Worm (Caenorhabditis elegans) whole organism, midembryonic: ENCODE measurements around the gene srx-130.

Experiments used
- T22C8.4 ChIP-seq: fragments of 200-800 bp; sonication (Bioruptor generic); IDR thresholded peaks from 2 replicates; pipeline ENCODE4 v1.3.6; 2022; ENCODE audit warnings: missing genetic modification characterization, missing compliant biosample characterization
- cog-1 ChIP-seq: sonication (generic microtip); optimal IDR thresholded peaks from 2 replicates; lab custom pipeline; 2016; ENCODE audit warnings: missing genetic modification characterization, missing compliant biosample characterization
- flt-1 ChIP-seq: fragments of 200-800 bp; sonication (Bioruptor generic); IDR thresholded peaks from 2 replicates; pipeline ENCODE4 v1.3.6; 2022; ENCODE audit warnings: missing genetic modification characterization, missing compliant biosample characterization
- klf-2 ChIP-seq: fragments of 200-800 bp; sonication (Bioruptor generic); conservative IDR thresholded peaks from 2 replicates; pipeline ENCODE4 v1.3.6; 2022; ENCODE audit warnings: missing genetic modification reagents, missing genetic modification characterization, missing compliant biosample characterization
- med-1 ChIP-seq: sonication (generic microtip); optimal IDR thresholded peaks from 2 replicates; lab custom pipeline; 2017; ENCODE audit warnings: missing genetic modification characterization, mild to moderate bottlenecking, missing compliant biosample characterization, antibody characterized with exemption, missing genetic modification reagents; ENCODE audit not compliant: insufficient read depth
- ref-1 ChIP-seq: fragments of 200-800 bp; sonication (Bioruptor generic); conservative IDR thresholded peaks from 2 replicates; pipeline ENCODE4 v1.3.6; 2022; ENCODE audit warnings: missing genetic modification reagents, missing genetic modification characterization, missing compliant biosample characterization
- tab-1 ChIP-seq: fragments of 200-800 bp; sonication (Bioruptor generic); IDR thresholded peaks from 2 replicates; pipeline ENCODE4 v1.3.6; 2022; ENCODE audit warnings: missing genetic modification characterization, missing compliant biosample characterization
- ztf-23 ChIP-seq: fragments of 200-800 bp; sonication (Bioruptor generic); IDR thresholded peaks from 2 replicates; pipeline ENCODE4 v1.3.6; 2022; ENCODE audit warnings: missing genetic modification reagents, missing genetic modification characterization, missing compliant biosample characterization
- ztf-29 ChIP-seq: fragments of 200-800 bp; sonication (Bioruptor generic); IDR thresholded peaks from 2 replicates; pipeline ENCODE4 v1.3.6; 2022; ENCODE audit warnings: missing genetic modification reagents, missing genetic modification characterization, missing compliant biosample characterization

Gene srx-130

DNA sequence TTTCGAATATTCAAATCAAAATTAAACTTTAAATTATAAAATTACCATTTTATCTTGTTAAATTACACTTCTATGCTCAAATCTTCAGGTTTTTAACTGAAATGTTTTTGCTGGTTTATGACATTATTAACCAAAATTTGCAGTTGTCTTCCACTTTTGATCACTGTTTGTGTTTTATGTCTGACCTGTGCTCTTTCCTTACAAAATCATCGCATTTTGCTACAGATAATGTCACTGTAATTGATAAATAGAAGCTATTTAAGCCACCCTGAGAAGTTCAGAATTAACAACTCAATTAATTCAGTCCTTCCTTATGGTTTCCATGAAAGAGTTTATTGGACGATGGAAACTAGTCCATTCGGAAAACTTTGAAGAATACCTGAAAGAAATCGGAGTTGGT lies 47.2 kb downstream of the srx-130 start, which contains the start of gene lbp-8:
TSS of gene lbp-8 (plus strand) at position 301 of the 400 bp plus-strand sequence.
- TF ChIP-seq klf-2 (GFP tag; lab: Robert Waterston, UW): no peak
- no peak for TF ChIP-seq tab-1 (GFP tag; lab: Robert Waterston, UW)
- TF ChIP-seq T22C8.4 (GFP tag; lab: Robert Waterston, UW): no peak

DNA sequence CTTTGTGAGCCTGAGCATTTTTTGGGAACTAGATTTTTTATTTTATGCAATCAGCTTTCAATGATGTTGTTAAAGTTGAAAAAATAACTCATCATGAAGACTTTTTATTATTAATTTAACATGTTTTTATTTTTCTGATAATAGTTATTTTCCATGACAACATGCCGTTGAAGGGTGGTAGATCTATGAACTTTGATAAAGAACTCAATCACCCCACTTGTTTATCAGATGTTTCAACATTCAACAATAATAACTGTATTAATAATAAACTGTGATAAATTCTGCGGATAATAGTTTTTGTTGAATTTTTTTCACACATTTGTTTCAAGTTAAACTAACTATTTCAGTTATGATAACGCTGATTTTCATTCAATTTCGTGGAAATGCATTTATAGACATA lies 48.2 kb downstream of the srx-130 start:
- no peak for TF ChIP-seq klf-2 (GFP tag; lab: Robert Waterston, UW)

DNA sequence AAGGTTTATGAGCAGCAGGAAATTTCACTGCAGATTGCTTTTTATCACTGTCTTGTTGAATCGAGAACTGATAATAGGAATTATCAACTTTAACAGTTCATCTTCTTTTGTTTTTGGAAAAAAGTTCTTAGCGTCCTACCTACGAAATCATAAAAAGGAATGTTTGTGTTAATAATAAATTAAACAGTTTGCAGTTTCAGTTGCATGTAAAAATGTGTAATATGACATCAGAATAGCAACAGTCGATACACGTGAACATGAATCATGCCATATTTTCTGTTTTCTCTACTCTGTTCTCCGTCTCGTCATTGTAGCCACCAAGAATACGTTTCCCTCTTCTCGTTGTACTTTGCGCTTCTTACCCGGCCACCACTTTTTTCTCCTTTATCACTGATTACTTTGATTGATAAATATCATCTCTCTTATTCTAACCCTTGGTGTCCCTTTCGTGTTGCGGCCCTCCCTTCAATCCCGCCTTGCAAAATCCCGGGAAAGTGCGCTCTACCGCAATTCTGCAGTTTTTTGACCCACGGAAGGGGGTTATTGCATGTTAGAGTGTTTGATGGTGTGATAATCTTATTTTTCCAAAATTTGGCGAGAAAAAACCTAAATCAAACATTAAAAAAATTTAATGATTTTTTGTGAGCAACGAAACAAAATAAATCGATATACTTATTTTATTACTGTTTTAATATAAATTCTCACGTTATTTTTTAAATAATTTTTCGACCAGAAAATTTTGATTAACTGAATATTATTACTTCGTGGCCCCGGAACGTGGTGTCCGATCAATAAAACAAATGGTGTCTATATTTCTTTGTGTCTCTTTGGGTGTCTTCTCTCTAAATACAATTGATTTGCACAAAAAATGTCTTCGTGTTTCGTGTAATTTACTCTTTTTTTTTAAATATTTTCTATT lies 49.5 kb downstream of the srx-130 start, which contains the start of gene sptl-3:
TSS of gene sptl-3 (plus strand) at position 869 of the 919 bp plus-strand sequence.
- no peak for TF ChIP-seq med-1 (GFP tag; lab: Kevin White, UChicago)
- TF ChIP-seq cog-1 (tag; lab: Kevin White, UChicago): no peak
- no peak for TF ChIP-seq flt-1 (GFP tag; lab: Robert Waterston, UW)
- TF ChIP-seq klf-2 (GFP tag; lab: Robert Waterston, UW): no peak
- TF ChIP-seq ztf-29 (GFP tag; lab: Robert Waterston, UW): no peak
- no peak for TF ChIP-seq tab-1 (GFP tag; lab: Robert Waterston, UW)
- no peak for TF ChIP-seq ztf-23 (GFP tag; lab: Robert Waterston, UW)
- no peak for TF ChIP-seq ref-1 (GFP tag; lab: Robert Waterston, UW)
- TF ChIP-seq T22C8.4 (GFP tag; lab: Robert Waterston, UW): no peak

DNA sequence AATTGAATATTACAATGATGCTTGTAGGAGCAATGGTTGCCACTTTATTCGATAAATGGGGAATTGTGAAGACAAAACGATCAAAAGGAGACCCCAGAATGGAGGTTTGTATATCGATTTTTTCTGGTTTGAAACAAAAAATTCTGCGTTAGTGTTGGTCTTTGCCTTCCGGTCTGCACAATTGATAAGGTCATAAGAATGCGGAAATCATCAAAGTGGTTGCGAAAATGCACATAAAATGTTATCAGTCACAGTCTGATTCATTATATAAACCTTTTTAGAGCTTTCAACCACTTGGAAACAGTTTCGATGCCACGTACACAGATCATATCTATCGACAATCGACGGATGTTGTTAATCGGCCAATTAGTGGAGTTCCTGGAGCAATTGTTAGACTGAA lies 50.3 kb downstream of the srx-130 start:
- no peak for TF ChIP-seq flt-1 (GFP tag; lab: Robert Waterston, UW)
- TF ChIP-seq T22C8.4 (GFP tag; lab: Robert Waterston, UW): no peak
- no peak for TF ChIP-seq ref-1 (GFP tag; lab: Robert Waterston, UW)
- TF ChIP-seq tab-1 (GFP tag; lab: Robert Waterston, UW): no peak
- TF ChIP-seq klf-2 (GFP tag; lab: Robert Waterston, UW): no peak
- no peak for TF ChIP-seq ztf-23 (GFP tag; lab: Robert Waterston, UW)
- TF ChIP-seq cog-1 (tag; lab: Kevin White, UChicago): no peak
- no peak for TF ChIP-seq med-1 (GFP tag; lab: Kevin White, UChicago)
- TF ChIP-seq ztf-29 (GFP tag; lab: Robert Waterston, UW): no peak
